Fruit fly (Drosophila melanogaster) whole organism, embryonic: ENCODE results near the gene Ndfip.

Experiments
- Asciz ChIP-seq: fragments of 200-800 bp; sonication (Bioruptor generic); optimal IDR thresholded peaks from 2 replicates; lab custom pipeline; 2017; ENCODE audit warnings: missing biosample characterization, mild to moderate bottlenecking, missing genetic modification characterization, missing genetic modification reagents
- Awh ChIP-seq: fragments of 200-800 bp; sonication (Bioruptor generic); IDR thresholded peaks from 2 replicates; pipeline ENCODE4, ENCODE4 v1.3.6; 2022; ENCODE audit warnings: missing biosample characterization, missing genetic modification characterization
- Bdp1 ChIP-seq: fragments of 200-800 bp; sonication (Bioruptor generic); optimal IDR thresholded peaks from 3 replicates; lab custom pipeline; 2016; ENCODE audit warnings: missing biosample characterization, missing genetic modification characterization
- CG10431 ChIP-seq: fragments of 200-800 bp; sonication (Bioruptor generic); optimal IDR thresholded peaks from 3 replicates; lab custom pipeline; 2018; ENCODE audit warnings: missing biosample characterization, mild to moderate bottlenecking, missing genetic modification characterization
- CG11456 ChIP-seq: fragments of 200-800 bp; sonication (Bioruptor generic); IDR thresholded peaks from 3 replicates; pipeline ENCODE4 v1.3.6; 2022; ENCODE audit warnings: missing biosample characterization, missing genetic modification characterization
- CG12071 ChIP-seq: fragments of 200-800 bp; sonication (Bioruptor generic); optimal IDR thresholded peaks from 3 replicates; lab custom pipeline; 2018; ENCODE audit warnings: missing biosample characterization, mild to moderate bottlenecking, missing genetic modification characterization
- CG1233 ChIP-seq: fragments of 200-800 bp; sonication (Bioruptor generic); optimal IDR thresholded peaks from 4 replicates; lab custom pipeline; 2018; ENCODE audit warnings: missing biosample characterization, mild to moderate bottlenecking, missing genetic modification characterization
- CG12744 ChIP-seq: fragments of 200-800 bp; sonication (Bioruptor generic); optimal IDR thresholded peaks from 2 replicates; lab custom pipeline; 2016; ENCODE audit warnings: missing biosample characterization, missing genetic modification characterization
- CG13624 ChIP-seq: fragments of 200-800 bp; sonication (Bioruptor generic); optimal IDR thresholded peaks from 2 replicates; lab custom pipeline; 2016; ENCODE audit warnings: missing biosample characterization, missing genetic modification characterization
- CG17361 ChIP-seq: fragments of 200-800 bp; sonication (Bioruptor generic); IDR thresholded peaks from 3 replicates; pipeline ENCODE4 v1.3.6; 2022; ENCODE audit warnings: missing biosample characterization, missing genetic modification characterization
- CG18262 ChIP-seq: fragments of 200-800 bp; optimal IDR thresholded peaks from 3 replicates; lab custom pipeline; 2019; ENCODE audit warnings: missing biosample characterization, mild to moderate bottlenecking, missing genetic modification characterization, moderate library complexity
- CG18599 ChIP-seq: fragments of 200-800 bp; sonication (Bioruptor generic); optimal IDR thresholded peaks from 3 replicates; lab custom pipeline; 2017; ENCODE audit warnings: missing biosample characterization, missing genetic modification characterization, mild to moderate bottlenecking, moderate library complexity, missing genetic modification reagents
- CG30020 ChIP-seq: fragments of 200-800 bp; optimal IDR thresholded peaks from 2 replicates; lab custom pipeline; 2019; ENCODE audit warnings: missing biosample characterization, mild to moderate bottlenecking, missing genetic modification characterization, moderate library complexity
- CG30431 ChIP-seq: fragments of 200-800 bp; sonication (Bioruptor generic); optimal IDR thresholded peaks from 2 replicates; lab custom pipeline; 2017; ENCODE audit warnings: missing biosample characterization, missing genetic modification characterization
- CG32772 ChIP-seq: fragments of 200-800 bp; sonication (Bioruptor generic); IDR thresholded peaks from 2 replicates; pipeline ENCODE4 v1.3.6; 2022; ENCODE audit warnings: missing biosample characterization, missing genetic modification characterization
- CG33213 ChIP-seq: fragments of 200-800 bp; sonication (Bioruptor generic); optimal IDR thresholded peaks from 3 replicates; lab custom pipeline; 2016; ENCODE audit warnings: missing biosample characterization, missing genetic modification characterization
- CG3407 ChIP-seq: fragments of 200-800 bp; sonication (Bioruptor generic); optimal IDR thresholded peaks from 2 replicates; lab custom pipeline; 2018; ENCODE audit warnings: missing biosample characterization, mild to moderate bottlenecking, missing genetic modification characterization
- CG6765 ChIP-seq: fragments of 200-800 bp; sonication (Bioruptor generic); optimal IDR thresholded peaks from 3 replicates; lab custom pipeline; 2017; ENCODE audit warnings: missing biosample characterization, mild to moderate bottlenecking, missing genetic modification characterization
- CG8281 ChIP-seq: fragments of 200-800 bp; sonication (Bioruptor generic); optimal IDR thresholded peaks from 2 replicates; lab custom pipeline; 2018; ENCODE audit warnings: missing biosample characterization, mild to moderate bottlenecking, missing genetic modification characterization, moderate library complexity
- CG8924 ChIP-seq: fragments of 200-800 bp; optimal IDR thresholded peaks from 3 replicates; lab custom pipeline; 2019; ENCODE audit warnings: missing biosample characterization, mild to moderate bottlenecking, missing genetic modification characterization, moderate library complexity
- CG9215 ChIP-seq: fragments of 200-800 bp; sonication (Bioruptor generic); IDR thresholded peaks from 2 replicates; pipeline ENCODE4 v1.3.6; 2022; ENCODE audit warnings: missing biosample characterization, missing genetic modification characterization
- Doc2 ChIP-seq: fragments of 200-800 bp; sonication (Bioruptor generic); IDR thresholded peaks from 2 replicates; pipeline ENCODE4 v1.3.6; 2022; ENCODE audit warnings: missing biosample characterization, missing genetic modification characterization
- Elba2 ChIP-seq: fragments of 200-800 bp; sonication (Bioruptor generic); optimal IDR thresholded peaks from 3 replicates; lab custom pipeline; 2016; ENCODE audit warnings: missing biosample characterization, missing genetic modification characterization
- H2.0 ChIP-seq: fragments of 200-800 bp; sonication (Bioruptor generic); IDR thresholded peaks from 2 replicates; pipeline ENCODE4 v1.3.6; 2022; ENCODE audit warnings: missing biosample characterization, missing genetic modification characterization
- HLH4C ChIP-seq: fragments of 200-800 bp; sonication (Bioruptor generic); IDR thresholded peaks from 3 replicates; pipeline ENCODE4 v1.3.6; 2022; ENCODE audit warnings: missing biosample characterization, missing genetic modification characterization; ENCODE audit not compliant: partially characterized antibody
- Lim3 ChIP-seq: fragments of 200-800 bp; sonication (Bioruptor generic); IDR thresholded peaks from 2 replicates; pipeline ENCODE4 v1.3.6; 2022; ENCODE audit warnings: missing biosample characterization, missing genetic modification characterization
- Mad ChIP-seq: fragments of 200-800 bp; sonication (Bioruptor generic); optimal IDR thresholded peaks from 2 replicates; lab custom pipeline; 2016; ENCODE audit warnings: missing biosample characterization, missing genetic modification characterization
- Ssrp ChIP-seq: fragments of 200-800 bp; sonication (Bioruptor generic); optimal IDR thresholded peaks from 2 replicates; lab custom pipeline; 2018; ENCODE audit warnings: missing biosample characterization, mild to moderate bottlenecking, missing genetic modification characterization, moderate library complexity
- aop ChIP-seq: fragments of 200-800 bp; sonication (Bioruptor generic); IDR thresholded peaks from 2 replicates; pipeline ENCODE4 v1.3.6; 2022; ENCODE audit warnings: missing biosample characterization, missing genetic modification characterization
- bowl ChIP-seq: fragments of 200-800 bp; sonication (Bioruptor generic); IDR thresholded peaks from 2 replicates; pipeline ENCODE4 v1.3.6; 2022; ENCODE audit warnings: missing biosample characterization, missing genetic modification characterization
- cwo ChIP-seq: fragments of 200-800 bp; sonication (Bioruptor generic); optimal IDR thresholded peaks from 3 replicates; lab custom pipeline; 2017; ENCODE audit warnings: missing biosample characterization, missing genetic modification characterization, mild to moderate bottlenecking, moderate library complexity, missing genetic modification reagents
- dan ChIP-seq: fragments of 200-800 bp; sonication (Bioruptor generic); IDR thresholded peaks from 2 replicates; pipeline ENCODE4 v1.3.6; 2022; ENCODE audit warnings: missing biosample characterization, missing genetic modification characterization
- dmrt99B ChIP-seq: fragments of 200-800 bp; sonication (Bioruptor generic); optimal IDR thresholded peaks from 2 replicates; lab custom pipeline; 2018; ENCODE audit warnings: missing biosample characterization, mild to moderate bottlenecking, missing genetic modification characterization, moderate library complexity
- eve ChIP-seq, 2 experiments: fragments of >200 bp; optimal IDR thresholded peaks; 2 replicates each; lab custom pipeline; 2017; ENCODE audit warnings: missing biosample characterization in 2 of 2, missing genetic modification characterization in 2 of 2
- fd102C ChIP-seq: fragments of 200-800 bp; sonication (Bioruptor generic); optimal IDR thresholded peaks from 2 replicates; lab custom pipeline; 2018; ENCODE audit warnings: missing biosample characterization, mild to moderate bottlenecking, missing genetic modification characterization, moderate library complexity
- fd64A ChIP-seq: fragments of 200-800 bp; sonication (Bioruptor generic); optimal IDR thresholded peaks from 3 replicates; lab custom pipeline; 2018; ENCODE audit warnings: missing biosample characterization, mild to moderate bottlenecking, missing genetic modification characterization
- gt ChIP-seq: fragments of 200-800 bp; sonication (Bioruptor generic); IDR thresholded peaks from 2 replicates; pipeline ENCODE4 v1.3.6; 2022; ENCODE audit warnings: missing biosample characterization, missing genetic modification characterization
- hb ChIP-seq: fragments of 200-800 bp; sonication (Bioruptor generic); IDR thresholded peaks from 3 replicates; pipeline ENCODE4 v1.3.6; 2022; ENCODE audit warnings: missing biosample characterization, missing genetic modification characterization; ENCODE audit not compliant: partially characterized antibody
- kah ChIP-seq: fragments of 200-800 bp; sonication (Bioruptor generic); optimal IDR thresholded peaks from 2 replicates; lab custom pipeline; 2018; ENCODE audit warnings: missing biosample characterization, mild to moderate bottlenecking, missing genetic modification characterization
- pho ChIP-seq: fragments of 200-800 bp; sonication (Bioruptor generic); optimal IDR thresholded peaks from 2 replicates; lab custom pipeline; 2016; ENCODE audit warnings: missing biosample characterization, missing genetic modification characterization
- prd ChIP-seq, 3 experiments: fragments of >200 bp in 2 of 3; fragments of 200-800 bp in 1 of 3; sonication (Bioruptor generic) in 1 of 3; optimal IDR thresholded peaks in 2 of 3; IDR thresholded peaks in 1 of 3; 2 replicates in 2 of 3; 3 replicates in 1 of 3; pipeline versions ENCODE4 v1.3.6 to Lab custom; 2017 to 2022; ENCODE audit warnings: missing biosample characterization in 1 of 3, missing genetic modification characterization in 1 of 3
- repo ChIP-seq: fragments of 200-800 bp; sonication (Bioruptor generic); optimal IDR thresholded peaks from 2 replicates; lab custom pipeline; 2016; ENCODE audit warnings: missing biosample characterization, missing genetic modification characterization
- sim ChIP-seq: fragments of 200-800 bp; sonication (Bioruptor generic); IDR thresholded peaks from 2 replicates; pipeline ENCODE4 v1.3.6; 2022; ENCODE audit warnings: missing biosample characterization, missing genetic modification characterization
- slbo ChIP-seq: fragments of 200-800 bp; sonication (Bioruptor generic); IDR thresholded peaks from 2 replicates; pipeline ENCODE4 v1.3.6; 2022; ENCODE audit warnings: missing biosample characterization, missing genetic modification characterization
- sqz ChIP-seq: fragments of 200-800 bp; sonication (Bioruptor generic); optimal IDR thresholded peaks from 3 replicates; lab custom pipeline; 2018; ENCODE audit warnings: missing biosample characterization, mild to moderate bottlenecking, missing genetic modification characterization
- tgo ChIP-seq: fragments of 200-800 bp; sonication (Bioruptor generic); IDR thresholded peaks from 3 replicates; pipeline ENCODE4 v1.3.6; 2022; ENCODE audit warnings: missing biosample characterization, missing genetic modification characterization
- tio ChIP-seq: fragments of 200-800 bp; sonication (Bioruptor generic); optimal IDR thresholded peaks from 2 replicates; lab custom pipeline; 2017; ENCODE audit warnings: missing biosample characterization, missing genetic modification characterization, inconsistent platforms
- toy ChIP-seq: fragments of 200-800 bp; sonication (Bioruptor generic); IDR thresholded peaks from 2 replicates; pipeline ENCODE4 v1.3.6; 2022; ENCODE audit warnings: missing biosample characterization, missing genetic modification characterization
- twi ChIP-seq: fragments of 200-800 bp; optimal IDR thresholded peaks from 2 replicates; lab custom pipeline; 2019; ENCODE audit warnings: missing biosample characterization, mild to moderate bottlenecking, missing genetic modification characterization, moderate library complexity
- unc-4 ChIP-seq: fragments of 200-800 bp; sonication (Bioruptor generic); IDR thresholded peaks from 2 replicates; pipeline ENCODE4 v1.3.6; 2022; ENCODE audit warnings: missing biosample characterization, missing genetic modification characterization; ENCODE audit not compliant: partially characterized antibody
- vvl ChIP-seq: fragments of 200-800 bp; sonication (Bioruptor generic); IDR thresholded peaks from 2 replicates; pipeline ENCODE4 v1.3.6; 2022; ENCODE audit warnings: missing biosample characterization, missing genetic modification characterization

Gene Ndfip

DNA sequence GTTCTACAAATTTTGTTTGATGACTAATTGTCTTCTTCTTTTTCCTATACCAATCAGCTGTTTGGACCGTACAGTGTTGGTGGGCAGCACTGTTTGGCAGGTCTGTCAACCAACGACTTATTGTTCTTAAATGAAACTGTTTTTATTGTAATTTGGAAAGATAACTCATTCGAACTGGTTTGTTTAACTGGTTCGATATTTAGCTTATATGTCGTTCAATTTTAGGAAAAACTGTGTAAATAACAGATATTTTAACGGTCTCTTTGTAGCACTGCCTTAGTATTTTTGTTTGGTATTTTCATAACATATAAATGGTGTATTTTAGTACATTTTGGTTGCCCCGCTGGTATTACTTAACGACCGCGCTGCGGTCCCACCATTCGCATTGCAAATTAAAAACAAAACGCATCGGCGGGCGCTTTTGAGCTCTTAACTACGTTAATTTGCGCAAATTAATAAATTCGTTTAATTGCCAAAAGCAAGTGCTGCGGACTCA lies 32.6 kb downstream of the Ndfip start, which contains the start of the genes Vps60 and anchor (continued):
- peak; percentile 47 for TF ChIP-seq CG18262
- no peak for TF ChIP-seq cwo (GFP tag; lab: Kevin White, UChicago)
- peak; percentile 48 for TF ChIP-seq Bdp1
- TF ChIP-seq CG8281: no peak
- peak; percentile 54 for TF ChIP-seq CG6765 (GFP tag; lab: Kevin White, UChicago)
- peak; percentile 70; the same call in 2 of the 3 replicates for TF ChIP-seq CG17361 (GFP tag; lab: Robert Waterston, UW)
- TF ChIP-seq sqz: no peak
- TF ChIP-seq tgo (GFP tag; lab: Robert Waterston, UW): no peak
- no peak for TF ChIP-seq HLH4C
- TF ChIP-seq eve (GFP tag; optimal IDR thresholded peaks at IDR 0.05; lab: Kevin White, UChicago): peak in 1 of 2 experiments; percentile 89
- no peak for TF ChIP-seq Ssrp (tag; lab: Kevin White, UChicago)
- no peak for TF ChIP-seq CG12071 (GFP tag; lab: Kevin White, UChicago)
- TF ChIP-seq pho (GFP tag; lab: Kevin White, UChicago): peak; percentile 65
- TF ChIP-seq tio (GFP tag; lab: Kevin White, UChicago): peak; percentile 2
- TF ChIP-seq Lim3 (GFP tag; lab: Robert Waterston, UW): no peak
- no peak for TF ChIP-seq fd102C (GFP tag; lab: Kevin White, UChicago)
- peak; percentile 59 for TF ChIP-seq CG30020 (tag; lab: Kevin White, UChicago)
- TF ChIP-seq gt (GFP tag; lab: Robert Waterston, UW): no peak
- TF ChIP-seq kah: no peak
- TF ChIP-seq bowl (GFP tag; lab: Robert Waterston, UW): no peak
- TF ChIP-seq Awh (GFP tag; lab: Robert Waterston, UW): no peak
- TF ChIP-seq Doc2 (GFP tag; lab: Robert Waterston, UW): no peak
- TF ChIP-seq Asciz (GFP tag; lab: Kevin White, UChicago): peak; percentile 13
- TF ChIP-seq CG32772 (GFP tag; lab: Robert Waterston, UW): no peak
- TF ChIP-seq CG18599: peak; percentile 57
- no peak for TF ChIP-seq dan
- TF ChIP-seq CG13624 (GFP tag; lab: Kevin White, UChicago): peak; percentile 46
- TF ChIP-seq CG8924 (tag; lab: Kevin White, UChicago): peak; percentile 68
- TF ChIP-seq dmrt99B (tag; lab: Kevin White, UChicago): peak; percentile 21
- no peak for TF ChIP-seq CG10431
- peak; percentile 72 for TF ChIP-seq CG33213 (GFP tag; lab: Kevin White, UChicago)
- peak; percentile 33 for TF ChIP-seq Mad (GFP tag; lab: Kevin White, UChicago)
- peak; percentile 54; the same call in 1 of the 2 replicates for TF ChIP-seq slbo (GFP tag; lab: Robert Waterston, UW)
- no peak for TF ChIP-seq CG1233
- no peak for TF ChIP-seq CG11456 (GFP tag; lab: Robert Waterston, UW)
- TF ChIP-seq prd (optimal IDR thresholded peaks at IDR 0.05; lab: Kevin White, UChicago): no peak
- no peak; the same call in 2 of the 3 replicates for TF ChIP-seq prd (GFP tag; IDR thresholded peaks at IDR 0.05; lab: Robert Waterston, UW)
- no peak for TF ChIP-seq aop (GFP tag; lab: Robert Waterston, UW)
- TF ChIP-seq fd64A (GFP tag; lab: Kevin White, UChicago): no peak
- peak; percentile 68 for TF ChIP-seq vvl
- peak; percentile 65 for TF ChIP-seq repo (GFP tag; lab: Kevin White, UChicago)
- no peak for TF ChIP-seq CG12744
- TF ChIP-seq CG3407 (GFP tag; lab: Kevin White, UChicago): no peak
- no peak; the same call in 1 of the 2 replicates for TF ChIP-seq CG9215
- TF ChIP-seq unc-4: no peak
- peak; percentile 4 for TF ChIP-seq Elba2 (GFP tag; lab: Kevin White, UChicago)
- no peak for TF ChIP-seq toy
- no peak for TF ChIP-seq CG30431 (GFP tag; lab: Kevin White, UChicago)
- peak; percentile 3 for TF ChIP-seq twi (tag; lab: Kevin White, UChicago)
- TF ChIP-seq hb: no peak
- TF ChIP-seq H2.0 (GFP tag; lab: Robert Waterston, UW): no peak
- TF ChIP-seq sim (GFP tag; lab: Robert Waterston, UW): no peak
